Fruit fly (Drosophila melanogaster) S2 (cell line): ENCODE results near the gene Ctl2.

Experiments used
- CG8478 ChIP-seq: fragments of >200 bp; optimal IDR thresholded peaks from 2 replicates; lab custom pipeline; 2018
- CTCF ChIP-seq, 2 experiments: fragments of >200 bp; optimal IDR thresholded peaks; 2 replicates each; lab custom pipeline; 2018

DNA sequence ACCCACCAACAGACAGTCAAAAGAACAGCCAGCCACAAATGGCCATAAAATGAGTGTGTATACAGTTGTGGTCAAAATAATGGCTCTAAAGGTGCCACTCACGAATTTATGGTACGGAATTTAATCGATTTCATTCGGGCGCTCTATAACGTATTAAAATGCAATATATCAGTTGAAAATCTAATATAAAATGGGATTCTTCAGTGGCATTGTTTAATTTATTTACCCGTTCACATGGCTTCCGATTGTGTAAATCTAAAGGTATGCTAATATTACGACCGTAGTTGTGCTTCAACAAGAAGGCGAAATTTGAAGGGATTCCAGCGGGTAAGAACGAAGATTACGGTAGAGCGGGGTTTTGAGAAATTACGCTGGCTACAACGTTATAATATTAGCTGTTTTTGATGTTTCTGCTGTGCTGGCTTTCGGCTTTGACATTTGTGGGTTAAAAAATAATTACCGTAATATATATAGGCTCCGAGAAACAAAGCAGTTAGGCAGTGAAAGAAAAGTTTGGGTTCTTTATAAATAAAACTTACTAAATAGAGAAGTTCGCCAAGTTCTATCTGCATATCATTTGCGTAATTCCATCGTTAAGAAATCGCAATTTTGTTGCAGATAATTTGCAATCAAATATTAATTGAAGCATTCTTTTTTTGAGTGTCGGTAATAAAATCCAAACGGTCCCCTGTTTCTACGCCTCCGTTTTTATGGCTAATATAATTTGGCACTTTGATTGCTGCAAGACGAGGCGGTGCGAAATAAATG lies 47.4 kb upstream of the Ctl2 start:
- TF ChIP-seq CG8478 (no peak), CTCF (optimal IDR thresholded peaks at IDR 0.05; lab: Kevin White, UChicago) (no peak)
